Worm (Caenorhabditis elegans) whole organism, mixed stage, embryonic: ENCODE measurements around the gene vps-35.

Source experiments
- blmp-1 ChIP-seq: fragments of 150-350 bp; optimal IDR thresholded peaks from 2 replicates; lab custom pipeline; 2014; ENCODE audit warnings: missing biosample characterization, missing genetic modification characterization
- lin-13 ChIP-seq: fragments of 150-350 bp; optimal IDR thresholded peaks from 2 replicates; lab custom pipeline; 2014; ENCODE audit warnings: missing biosample characterization, missing genetic modification characterization
- mep-1 ChIP-seq: fragments of 150-350 bp; optimal IDR thresholded peaks from 2 replicates; lab custom pipeline; 2017; ENCODE audit warnings: missing biosample characterization, missing genetic modification reagents, missing genetic modification characterization, inconsistent platforms
- nhr-2 ChIP-seq: fragments of 150-350 bp; optimal IDR thresholded peaks from 2 replicates; lab custom pipeline; 2014; ENCODE audit warnings: missing biosample characterization, missing genetic modification characterization
- nhr-76 ChIP-seq: sonication (generic microtip); optimal IDR thresholded peaks from 2 replicates; lab custom pipeline; 2017; ENCODE audit warnings: missing biosample characterization, missing genetic modification characterization
- tbx-8 ChIP-seq: fragments of 200-800 bp; sonication (Bioruptor generic); optimal IDR thresholded peaks from 2 replicates; lab custom pipeline; 2018; ENCODE audit warnings: mild to moderate bottlenecking, missing genetic modification characterization, moderate library complexity, missing compliant biosample characterization
- unc-39 ChIP-seq: fragments of 150-350 bp; optimal IDR thresholded peaks from 2 replicates; lab custom pipeline; 2014; ENCODE audit warnings: missing biosample characterization, missing genetic modification characterization

ce11 chrII:5931904-5932764, 24.5 kb downstream of the vps-35 start:
- TF ChIP-seq nhr-2 (tag; lab: Kevin White, UChicago) (no peak), nhr-76 (tag; lab: Kevin White, UChicago) (no peak), tbx-8 (GFP tag; lab: Kevin White, UChicago) (no peak), lin-13 (tag; lab: Kevin White, UChicago) (no peak), mep-1 (no peak), unc-39 (tag; lab: Kevin White, UChicago) (no peak), blmp-1 (tag; lab: Kevin White, UChicago) (no peak)
